Worm (Caenorhabditis elegans) whole organism, L1 larva: ENCODE results near the gene K12H6.4.

Experiments
- C04F5.9 ChIP-seq: sonication (generic microtip); optimal IDR thresholded peaks from 2 replicates; lab custom pipeline; 2016; ENCODE audit warnings: missing genetic modification characterization, missing compliant biosample characterization
- aha-1 ChIP-seq: fragments of 150-350 bp; optimal IDR thresholded peaks from 2 replicates; lab custom pipeline; 2014; ENCODE audit warnings: missing biosample characterization, missing genetic modification characterization
- aly-2 ChIP-seq: fragments of 150-350 bp; optimal IDR thresholded peaks from 2 replicates; lab custom pipeline; 2014; ENCODE audit warnings: missing biosample characterization, missing genetic modification characterization
- ceh-8 ChIP-seq: fragments of 200-800 bp; sonication (Bioruptor generic); optimal IDR thresholded peaks from 2 replicates; lab custom pipeline; 2018; ENCODE audit warnings: mild to moderate bottlenecking, missing genetic modification characterization, moderate library complexity, missing compliant biosample characterization
- ceh-90 ChIP-seq: sonication (generic microtip); optimal IDR thresholded peaks from 2 replicates; lab custom pipeline; 2016; ENCODE audit warnings: missing genetic modification characterization, missing compliant biosample characterization
- dpl-1 ChIP-seq, 3 experiments: fragments of 150-350 bp in 2 of 3; sonication (generic microtip) in 1 of 3; optimal IDR thresholded peaks; 2 replicates each; lab custom pipeline; 2014 to 2017; ENCODE audit warnings: missing biosample characterization in 3 of 3, missing genetic modification characterization in 3 of 3, missing genetic modification reagents in 3 of 3
- efl-1 ChIP-seq, 4 experiments: fragments of 150-350 bp; optimal IDR thresholded peaks in 3 of 4; peaks in 1 of 4; 1 replicate in 1 of 4; 2 replicates in 3 of 4; lab custom pipeline; 2014; ENCODE audit warnings: missing biosample characterization in 2 of 4, missing genetic modification characterization in 2 of 4, missing genetic modification reagents in 2 of 4
- efl-3 ChIP-seq: fragments of 200-800 bp; sonication (Bioruptor generic); optimal IDR thresholded peaks from 2 replicates; lab custom pipeline; 2018; ENCODE audit warnings: mild to moderate bottlenecking, missing genetic modification characterization, missing compliant biosample characterization
- elt-2 ChIP-seq: sonication (generic microtip); optimal IDR thresholded peaks from 2 replicates; lab custom pipeline; 2016; ENCODE audit warnings: missing genetic modification characterization, mild to moderate bottlenecking, inconsistent platforms, missing compliant biosample characterization, missing genetic modification reagents
- elt-3 ChIP-seq, 6 experiments: fragments of 150-350 bp in 1 of 6; sonication (generic microtip); optimal IDR thresholded peaks; 2 replicates each; lab custom pipeline; 2017 to 2018; ENCODE audit warnings: missing biosample characterization in 6 of 6, missing genetic modification characterization in 6 of 6, inconsistent platforms in 1 of 6
- ets-5 ChIP-seq: fragments of 200-800 bp; sonication (Bioruptor generic); IDR thresholded peaks from 2 replicates; pipeline ENCODE4 v1.3.6; 2022; ENCODE audit warnings: missing genetic modification characterization, missing compliant biosample characterization
- fkh-10 ChIP-seq: sonication (generic microtip); optimal IDR thresholded peaks from 2 replicates; lab custom pipeline; 2017; ENCODE audit warnings: missing biosample characterization, missing genetic modification reagents, missing genetic modification characterization
- fkh-4 ChIP-seq: sonication (generic microtip); optimal IDR thresholded peaks from 2 replicates; lab custom pipeline; 2016; ENCODE audit warnings: missing compliant biosample characterization, missing genetic modification characterization, borderline replicate concordance
- fos-1 ChIP-seq: fragments of 150-350 bp; optimal IDR thresholded peaks from 2 replicates; lab custom pipeline; 2014; ENCODE audit warnings: missing biosample characterization, missing genetic modification characterization
- grh-1 ChIP-seq: fragments of 200-800 bp; sonication (Bioruptor generic); IDR thresholded peaks from 2 replicates; pipeline ENCODE4 v1.3.6; 2022; ENCODE audit warnings: missing genetic modification reagents, missing genetic modification characterization, missing compliant biosample characterization
- hlh-17 ChIP-seq: fragments of 200-800 bp; sonication (Bioruptor generic); optimal IDR thresholded peaks from 2 replicates; lab custom pipeline; 2018; ENCODE audit warnings: missing genetic modification characterization, mild to moderate bottlenecking, missing compliant biosample characterization, moderate library complexity, borderline replicate concordance
- hlh-4 ChIP-seq: sonication (generic microtip); optimal IDR thresholded peaks from 2 replicates; lab custom pipeline; 2016; ENCODE audit warnings: mild to moderate bottlenecking, missing genetic modification characterization, missing compliant biosample characterization
- irx-1 ChIP-seq: sonication (generic microtip); optimal IDR thresholded peaks from 2 replicates; lab custom pipeline; 2016; ENCODE audit warnings: missing genetic modification characterization, missing compliant biosample characterization
- isw-1 ChIP-seq: fragments of 200-800 bp; sonication (Bioruptor generic); IDR thresholded peaks from 2 replicates; pipeline ENCODE4 v1.3.6; 2022; ENCODE audit warnings: missing genetic modification characterization, missing compliant biosample characterization
- lin-13 ChIP-seq: fragments of 150-350 bp; optimal IDR thresholded peaks from 2 replicates; lab custom pipeline; 2014; ENCODE audit warnings: missing biosample characterization, missing genetic modification reagents, missing genetic modification characterization
- lin-14 ChIP-seq: fragments of 200-800 bp; sonication (Bioruptor generic); optimal IDR thresholded peaks from 2 replicates; lab custom pipeline; 2018; ENCODE audit warnings: mild to moderate bottlenecking, missing genetic modification characterization, moderate library complexity, missing compliant biosample characterization
- lin-35 ChIP-seq, 2 experiments: fragments of 150-350 bp; optimal IDR thresholded peaks; 2 replicates each; lab custom pipeline; 2014; ENCODE audit warnings: missing biosample characterization in 2 of 2, missing genetic modification characterization in 2 of 2, missing genetic modification reagents in 2 of 2
- lin-39 ChIP-seq: fragments of 150-350 bp; optimal IDR thresholded peaks from 2 replicates; lab custom pipeline; 2014; ENCODE audit warnings: missing biosample characterization, missing genetic modification reagents, missing genetic modification characterization
- lsy-2 ChIP-seq, 2 experiments: fragments of 150-350 bp; optimal IDR thresholded peaks; 2 replicates each; lab custom pipeline; 2014; ENCODE audit warnings: missing biosample characterization in 2 of 2, missing genetic modification characterization in 2 of 2
- mep-1 ChIP-seq: fragments of 150-350 bp; optimal IDR thresholded peaks from 2 replicates; lab custom pipeline; 2014; ENCODE audit warnings: missing biosample characterization, missing genetic modification characterization
- nhr-12 ChIP-seq: sonication (generic microtip); optimal IDR thresholded peaks from 2 replicates; lab custom pipeline; 2017; ENCODE audit warnings: missing biosample characterization, missing genetic modification characterization
- nhr-20 ChIP-seq: sonication (generic microtip); optimal IDR thresholded peaks from 2 replicates; lab custom pipeline; 2016; ENCODE audit warnings: mild to moderate bottlenecking, missing genetic modification characterization, missing compliant biosample characterization
- nhr-47 ChIP-seq: sonication (generic microtip); optimal IDR thresholded peaks from 2 replicates; lab custom pipeline; 2016; ENCODE audit warnings: mild to moderate bottlenecking, missing genetic modification characterization, moderate library complexity, missing compliant biosample characterization
- nhr-71 ChIP-seq: sonication (generic microtip); optimal IDR thresholded peaks from 2 replicates; lab custom pipeline; 2016; ENCODE audit warnings: mild to moderate bottlenecking, missing genetic modification characterization, moderate library complexity, missing compliant biosample characterization
- nhr-84 ChIP-seq: sonication (generic microtip); optimal IDR thresholded peaks from 2 replicates; lab custom pipeline; 2017; ENCODE audit warnings: missing biosample characterization, missing genetic modification characterization
- nhr-90 ChIP-seq: sonication (generic microtip); optimal IDR thresholded peaks from 2 replicates; lab custom pipeline; 2016; ENCODE audit warnings: mild to moderate bottlenecking, missing genetic modification characterization, missing compliant biosample characterization; ENCODE audit not compliant: poor library complexity
- pqm-1 ChIP-seq: sonication (generic microtip); optimal IDR thresholded peaks from 3 replicates; lab custom pipeline; 2017; ENCODE audit warnings: missing biosample characterization, missing genetic modification characterization
- rnt-1 ChIP-seq: sonication (generic microtip); optimal IDR thresholded peaks from 2 replicates; lab custom pipeline; 2016; ENCODE audit warnings: mild to moderate bottlenecking, missing genetic modification characterization, moderate library complexity, missing compliant biosample characterization
- skn-1 ChIP-seq: fragments of 150-350 bp; optimal IDR thresholded peaks from 2 replicates; lab custom pipeline; 2014; ENCODE audit warnings: missing biosample characterization, missing genetic modification characterization
- snu-23 ChIP-seq: sonication (generic microtip); optimal IDR thresholded peaks from 2 replicates; lab custom pipeline; 2016; ENCODE audit warnings: missing genetic modification characterization, missing compliant biosample characterization
- sox-4 ChIP-seq: sonication (generic microtip); optimal IDR thresholded peaks from 2 replicates; lab custom pipeline; 2016; ENCODE audit warnings: missing genetic modification characterization, missing compliant biosample characterization
- sup-37 ChIP-seq: fragments of 200-800 bp; sonication (Bioruptor generic); optimal IDR thresholded peaks from 2 replicates; lab custom pipeline; 2018; ENCODE audit warnings: mild to moderate bottlenecking, missing genetic modification characterization, missing compliant biosample characterization
- swsn-7 ChIP-seq: sonication (generic microtip); optimal IDR thresholded peaks from 2 replicates; lab custom pipeline; 2016; ENCODE audit warnings: missing genetic modification characterization, missing compliant biosample characterization
- unc-130 ChIP-seq: fragments of 150-350 bp; optimal IDR thresholded peaks from 2 replicates; lab custom pipeline; 2017; ENCODE audit warnings: missing biosample characterization, missing genetic modification characterization, inconsistent platforms
- unc-30 ChIP-seq: sonication (generic microtip); optimal IDR thresholded peaks from 2 replicates; lab custom pipeline; 2017; ENCODE audit warnings: missing biosample characterization, missing genetic modification characterization
- vab-15 ChIP-seq: sonication (generic microtip); optimal IDR thresholded peaks from 2 replicates; lab custom pipeline; 2017; ENCODE audit warnings: missing genotype, mild to moderate bottlenecking, missing genetic modification characterization, missing compliant biosample characterization
- xbp-1 ChIP-seq: sonication (generic microtip); optimal IDR thresholded peaks from 2 replicates; lab custom pipeline; 2016; ENCODE audit warnings: missing genetic modification characterization, missing compliant biosample characterization
- ztf-11 ChIP-seq, 2 experiments: sonication (generic microtip); optimal IDR thresholded peaks; 2 replicates each; lab custom pipeline; 2016 to 2017; ENCODE audit warnings: missing genetic modification characterization in 2 of 2, missing biosample characterization in 1 of 2, missing compliant biosample characterization in 1 of 2
- ztf-4 ChIP-seq: fragments of 150-350 bp; optimal IDR thresholded peaks from 2 replicates; lab custom pipeline; 2014; ENCODE audit warnings: missing biosample characterization, missing genetic modification characterization

Gene K12H6.4

DNA sequence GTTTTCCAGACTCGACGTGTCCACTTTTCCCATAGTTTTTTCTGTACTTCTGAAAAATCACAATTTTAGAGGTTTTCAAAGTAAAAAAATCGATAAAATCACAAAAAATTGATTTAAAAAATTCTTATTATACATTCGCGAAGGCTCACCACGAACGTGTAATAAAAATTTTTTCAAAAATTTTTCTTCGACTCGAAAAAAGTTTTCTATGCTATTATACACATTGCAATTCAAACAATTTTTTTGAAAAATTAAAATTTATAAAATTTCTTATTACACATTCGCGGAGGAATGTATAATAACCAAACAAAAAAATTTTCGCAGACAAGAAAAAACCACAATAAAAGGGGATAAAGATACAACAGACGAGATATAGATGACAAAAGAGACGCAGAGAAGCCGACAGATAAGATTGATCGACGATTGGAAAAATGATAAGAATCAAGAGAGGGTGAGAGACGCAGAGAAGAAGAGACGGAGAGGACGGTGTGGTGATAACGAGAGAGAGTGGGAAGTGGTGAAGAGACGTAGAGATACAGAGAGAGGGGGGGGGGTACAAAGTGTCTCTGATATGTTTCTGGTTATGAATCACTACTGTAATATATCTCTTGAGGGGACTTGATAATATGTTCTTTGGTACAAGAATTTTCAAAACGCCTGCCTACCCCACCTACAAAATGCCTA, 23.4 kb downstream of the K12H6.4 start, which contains the start of gene nhr-119 (continued):
- TF ChIP-seq aha-1 (tag; lab: Kevin White, UChicago) = no peak
- TF ChIP-seq ztf-4 = peak; percentile 40
- peak; percentile 26 for TF ChIP-seq lin-13 (GFP tag; lab: Kevin White, UChicago)
- peak; percentile 83 for TF ChIP-seq snu-23 (GFP tag; lab: Kevin White, UChicago)
- peak; percentile 4 for TF ChIP-seq skn-1 (tag; lab: Kevin White, UChicago)
- peak; percentile 50 for TF ChIP-seq xbp-1 (tag; lab: Kevin White, UChicago)
- TF ChIP-seq fkh-4 = no peak
- TF ChIP-seq fos-1 = no peak
- TF ChIP-seq lin-39 (tag; lab: Kevin White, UChicago) = peak; percentile 92
- peak; percentile 48 for TF ChIP-seq unc-130 (tag; lab: Kevin White, UChicago)
- no peak for TF ChIP-seq ets-5 (GFP tag; lab: Robert Waterston, UW)
- TF ChIP-seq nhr-20 (tag; lab: Kevin White, UChicago) = peak; percentile 90
- TF ChIP-seq lsy-2 (tag; optimal IDR thresholded peaks at IDR 0.05; lab: Kevin White, UChicago) = peak; percentile 69 to 74
- peak in 3 of 6 experiments; percentile 91 to 99 (median 91) for TF ChIP-seq elt-3 (tag; optimal IDR thresholded peaks at IDR 0.05; lab: Kevin White, UChicago)
- no peak for TF ChIP-seq ceh-8 (GFP tag; lab: Kevin White, UChicago)
- TF ChIP-seq nhr-90 (tag; lab: Kevin White, UChicago) = peak; percentile 87
- peak; percentile 77 for TF ChIP-seq nhr-47
- peak; percentile 52 for TF ChIP-seq mep-1 (tag; lab: Kevin White, UChicago)
- TF ChIP-seq lin-35 (GFP tag; optimal IDR thresholded peaks at IDR 0.05; lab: Kevin White, UChicago) = peak; percentile 6 to 69
- TF ChIP-seq C04F5.9 = no peak
- peak; percentile 94 for TF ChIP-seq nhr-71
- TF ChIP-seq swsn-7 (tag; lab: Kevin White, UChicago) = peak; percentile 66
- no peak for TF ChIP-seq sox-4 (tag; lab: Kevin White, UChicago)
- TF ChIP-seq pqm-1 (tag; lab: Kevin White, UChicago) = peak; percentile 18
- peak; percentile 95 for TF ChIP-seq elt-2 (tag; lab: Kevin White, UChicago)
- TF ChIP-seq rnt-1 = peak; percentile 87
- peak; percentile 32 to 58 (median 34) for TF ChIP-seq dpl-1 (GFP tag; optimal IDR thresholded peaks at IDR 0.05; lab: Kevin White, UChicago)
- peak; percentile 28 for TF ChIP-seq irx-1 (tag; lab: Kevin White, UChicago)
- no peak for TF ChIP-seq fkh-10 (GFP tag; lab: Kevin White, UChicago)
- TF ChIP-seq lin-14 (GFP tag; lab: Kevin White, UChicago) = peak; percentile 83

DNA sequence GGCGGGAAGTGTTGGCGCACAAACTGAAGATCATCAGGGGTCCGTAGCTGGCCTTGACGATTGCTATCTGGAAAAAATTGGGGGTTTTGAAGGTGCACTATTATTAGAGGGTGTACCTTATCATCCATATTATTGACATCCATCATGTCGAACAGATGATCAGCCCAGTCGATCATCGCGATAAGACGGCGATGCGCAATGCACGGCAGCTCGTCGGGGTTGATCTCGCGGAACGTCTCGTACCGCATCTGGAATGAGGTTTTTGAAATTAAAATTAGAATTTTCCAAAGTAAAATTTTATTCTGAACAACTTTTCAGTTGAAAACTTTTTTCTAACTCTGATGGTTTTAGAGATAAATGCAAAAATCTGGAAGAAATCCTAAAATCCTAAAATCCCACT, 26.1 kb downstream of the K12H6.4 start:
- TF ChIP-seq nhr-12 (tag; lab: Kevin White, UChicago) = no peak
- no peak for TF ChIP-seq efl-1 (optimal IDR thresholded peaks at IDR 0.05; lab: Kevin White, UChicago)
- peak in 1 of 2 experiments; percentile 63 for TF ChIP-seq efl-1 (GFP tag; optimal IDR thresholded peaks at IDR 0.05 in 1 of 2; lab: Kevin White, UChicago)
- no peak for TF ChIP-seq ztf-11 (tag; optimal IDR thresholded peaks at IDR 0.05; lab: Kevin White, UChicago)

DNA sequence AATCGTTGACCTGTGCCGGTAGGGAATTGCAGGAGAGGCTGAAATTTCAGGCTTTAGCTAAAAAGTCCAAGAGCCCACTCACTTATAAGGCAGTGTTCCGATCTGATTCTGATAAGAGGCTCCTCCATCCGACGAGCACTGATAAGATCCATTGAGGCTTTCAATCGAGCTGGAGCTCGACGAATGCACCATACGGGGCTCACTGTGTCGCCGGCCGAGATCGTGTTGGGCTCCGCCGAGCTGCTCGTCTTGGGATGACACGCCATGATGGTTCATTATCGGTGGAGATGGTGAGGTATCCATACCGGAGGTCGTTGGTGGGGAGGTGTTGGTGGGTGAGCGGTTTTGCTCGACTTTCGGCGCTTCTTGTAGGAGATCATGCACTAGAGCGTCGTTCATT, 27.6 kb downstream of the K12H6.4 start:
- TF ChIP-seq vab-15 = no peak
- no peak for TF ChIP-seq efl-1 (optimal IDR thresholded peaks at IDR 0.05; lab: Kevin White, UChicago)
- TF ChIP-seq efl-1 (GFP tag; optimal IDR thresholded peaks at IDR 0.05 in 1 of 2; lab: Kevin White, UChicago) = peak in 1 of 2 experiments; percentile 87

DNA sequence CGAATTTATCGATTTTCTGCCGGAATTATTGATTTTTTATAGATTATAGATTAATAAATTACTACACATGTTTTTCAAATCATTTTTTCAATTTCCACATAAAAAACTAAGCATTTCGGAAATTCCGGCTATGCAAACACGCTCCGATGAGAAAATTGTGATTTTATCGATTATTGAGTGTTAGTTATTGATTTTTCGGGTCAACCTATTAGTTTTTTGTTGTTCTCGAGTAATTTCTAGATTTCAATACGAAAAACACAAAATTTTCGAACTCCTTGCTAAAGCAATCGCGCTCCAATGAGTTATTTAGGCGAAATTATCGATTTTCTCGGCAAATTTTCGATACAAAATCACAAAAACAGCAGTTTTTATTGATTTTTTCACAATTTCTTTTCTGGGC, 28.7 kb downstream of the K12H6.4 start:
- TF ChIP-seq hlh-17 (GFP tag; lab: Kevin White, UChicago) = no peak
- no peak for TF ChIP-seq ceh-8 (GFP tag; lab: Kevin White, UChicago)
- TF ChIP-seq grh-1 (GFP tag; lab: Robert Waterston, UW) = no peak
- TF ChIP-seq aly-2 (tag; lab: Kevin White, UChicago) = no peak
- TF ChIP-seq rnt-1 = no peak
- TF ChIP-seq sup-37 (GFP tag; lab: Kevin White, UChicago) = no peak
- no peak for TF ChIP-seq unc-30 (tag; lab: Kevin White, UChicago)
- TF ChIP-seq nhr-84 = no peak
- no peak for TF ChIP-seq C04F5.9
- no peak for TF ChIP-seq isw-1 (GFP tag; lab: Robert Waterston, UW)
- no peak for TF ChIP-seq ceh-90 (tag; lab: Kevin White, UChicago)
- no peak for TF ChIP-seq efl-3
- no peak for TF ChIP-seq fos-1
- no peak for TF ChIP-seq hlh-4 (tag; lab: Kevin White, UChicago)
- TF ChIP-seq nhr-47 = no peak
- TF ChIP-seq elt-3 (tag; optimal IDR thresholded peaks at IDR 0.05; lab: Kevin White, UChicago) = no peak
